Fruit fly (Drosophila melanogaster) whole organism, embryonic: ENCODE measurements around the gene CG34450.

ENCODE experiments used
- Awh ChIP-seq: fragments of 200-800 bp; sonication (Bioruptor generic); IDR thresholded peaks from 2 replicates; pipeline ENCODE4, ENCODE4 v1.3.6; 2022; ENCODE audit warnings: missing biosample characterization, missing genetic modification characterization
- BtbVII ChIP-seq: fragments of 200-800 bp; sonication (Bioruptor generic); optimal IDR thresholded peaks from 3 replicates; lab custom pipeline; 2017; ENCODE audit warnings: missing biosample characterization, mild to moderate bottlenecking, missing genetic modification characterization
- CG11398 ChIP-seq: fragments of 200-800 bp; sonication (Bioruptor generic); optimal IDR thresholded peaks from 2 replicates; lab custom pipeline; 2016; ENCODE audit warnings: missing biosample characterization, missing genetic modification characterization
- CG30431 ChIP-seq: fragments of 200-800 bp; sonication (Bioruptor generic); optimal IDR thresholded peaks from 2 replicates; lab custom pipeline; 2017; ENCODE audit warnings: missing biosample characterization, missing genetic modification characterization
- CG9215 ChIP-seq: fragments of 200-800 bp; sonication (Bioruptor generic); IDR thresholded peaks from 2 replicates; pipeline ENCODE4 v1.3.6; 2022; ENCODE audit warnings: missing biosample characterization, missing genetic modification characterization
- Max ChIP-seq: fragments of 200-800 bp; sonication (Bioruptor generic); optimal IDR thresholded peaks from 2 replicates; lab custom pipeline; 2016; ENCODE audit warnings: missing biosample characterization, mild to moderate bottlenecking, missing genetic modification characterization
- Taf1 ChIP-seq: fragments of 200-800 bp; sonication (Bioruptor generic); IDR thresholded peaks from 2 replicates; pipeline ENCODE4 v1.3.6; 2022; ENCODE audit warnings: missing biosample characterization, missing genetic modification characterization
- ap ChIP-seq: fragments of 200-800 bp; sonication (Bioruptor generic); IDR thresholded peaks from 2 replicates; pipeline ENCODE4 v1.3.6; 2022; ENCODE audit warnings: missing biosample characterization, missing genetic modification characterization
- btn ChIP-seq: fragments of 200-800 bp; sonication (Bioruptor generic); optimal IDR thresholded peaks from 2 replicates; lab custom pipeline; 2016; ENCODE audit warnings: missing biosample characterization, missing genetic modification characterization
- mam ChIP-seq: fragments of 200-800 bp; sonication (Bioruptor generic); optimal IDR thresholded peaks from 3 replicates; lab custom pipeline; 2016; ENCODE audit warnings: missing biosample characterization, missing genetic modification characterization
- psq ChIP-seq: fragments of 200-800 bp; sonication (Bioruptor generic); optimal IDR thresholded peaks from 2 replicates; lab custom pipeline; 2017; ENCODE audit warnings: missing biosample characterization, missing genetic modification characterization

DNA sequence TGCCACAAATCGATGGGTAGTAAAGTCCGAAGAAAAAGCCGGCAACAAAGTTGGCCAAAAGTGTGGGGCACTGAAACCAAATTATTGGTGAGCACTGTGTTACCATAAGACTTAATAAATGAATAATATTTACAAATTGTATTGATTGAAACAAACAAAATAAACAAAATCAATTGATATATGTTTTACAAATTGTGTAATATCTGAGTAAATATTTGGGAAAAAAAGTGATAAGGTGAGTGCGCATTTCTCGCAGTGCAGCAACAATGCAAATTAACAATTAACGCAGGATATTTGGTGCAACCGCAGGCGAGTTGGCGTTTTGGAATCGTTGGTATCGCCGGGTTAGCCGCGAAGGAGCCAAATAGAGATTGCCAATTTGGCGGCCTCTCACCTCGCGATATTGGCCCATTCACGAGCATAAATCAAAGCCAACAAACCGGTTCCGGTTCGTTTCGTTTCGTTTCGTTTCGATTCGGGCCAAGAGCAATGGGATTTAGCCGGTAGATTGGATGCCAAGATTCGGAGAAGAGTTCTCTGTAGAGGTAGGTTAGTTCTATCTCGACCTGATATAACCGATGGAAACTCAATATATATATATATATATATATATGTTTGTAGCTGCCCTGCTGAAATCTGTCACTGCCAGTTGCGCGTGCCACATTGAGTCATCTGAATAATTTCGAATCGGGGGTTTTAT, 20.2 kb downstream of the CG34450 start:
- TF ChIP-seq btn (GFP tag; lab: Kevin White, UChicago), result no peak
- no peak for TF ChIP-seq mam (GFP tag; lab: Kevin White, UChicago)
- no peak for TF ChIP-seq BtbVII
- TF ChIP-seq CG9215 (GFP tag; lab: Robert Waterston, UW), result no peak
- TF ChIP-seq CG11398, result no peak
- TF ChIP-seq psq (GFP tag; lab: Kevin White, UChicago), result no peak
- TF ChIP-seq ap (GFP tag; lab: Robert Waterston, UW), result no peak
- TF ChIP-seq Awh (GFP tag; lab: Robert Waterston, UW), result no peak
- TF ChIP-seq Taf1 (GFP tag; lab: Robert Waterston, UW), result no peak
- no peak for TF ChIP-seq Max (GFP tag; lab: Kevin White, UChicago)
- TF ChIP-seq CG30431 (GFP tag; lab: Kevin White, UChicago), result no peak
